Worm (Caenorhabditis elegans): ENCODE results near the gene M60.7.

The M60.7 gene

ce11 chrX:8214424-8215115 is 46.4 kb downstream of the M60.7 start, which contains the start of gene C47D2.1:
Gene C47D2.1 (plus strand): TSS chrX:8215065.
- TF ChIP-seq lin-13 (tag; optimal IDR thresholded peaks at IDR 0.05) (no peak), flh-1 (GFP tag; optimal IDR thresholded peaks at IDR 0.05) (no peak), unc-62 (GFP tag; optimal IDR thresholded peaks at IDR 0.05) (no peak), ceh-83 (GFP tag; optimal IDR thresholded peaks at IDR 0.05) (no peak), nhr-12 (tag; optimal IDR thresholded peaks at IDR 0.05) (no peak), ztf-11 (tag; optimal IDR thresholded peaks at IDR 0.05) (no peak), sem-2 (GFP tag; optimal IDR thresholded peaks at IDR 0.05) (no peak), pha-4 (tag; optimal IDR thresholded peaks at IDR 0.05) (no peak)

DNA sequence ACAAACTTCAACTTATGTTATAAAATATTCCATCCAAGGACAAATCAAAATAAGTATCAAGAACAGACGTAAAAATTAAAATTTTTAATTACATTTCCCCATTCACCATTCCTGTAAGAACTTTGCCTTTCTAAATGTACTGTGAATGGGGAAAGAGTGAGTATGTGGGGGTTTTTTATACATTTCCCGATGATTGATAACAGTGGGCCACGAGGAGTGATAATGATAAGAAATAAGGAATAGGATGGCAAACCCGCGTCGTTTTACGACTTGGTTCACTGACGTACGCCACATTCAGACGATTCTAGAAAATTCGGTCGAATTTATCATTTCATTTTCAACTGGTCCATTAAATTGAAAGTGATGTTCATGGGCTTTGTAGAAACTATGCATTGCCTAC is 50.0 kb downstream of the M60.7 start, which contains the start of gene cdd-1:
cdd-1 (minus strand) TSS at position 151 of the 400 bp plus-strand sequence.
- TF ChIP-seq mls-2 (tag; optimal IDR thresholded peaks at IDR 0.05) (no peak), nhr-28 (tag; optimal IDR thresholded peaks at IDR 0.05) (no peak), sptf-1 (tag; optimal IDR thresholded peaks at IDR 0.05) (no peak), lin-13 (tag; optimal IDR thresholded peaks at IDR 0.05) (no peak), bed-3 (GFP tag; optimal IDR thresholded peaks at IDR 0.05) (no peak), ceh-83 (GFP tag; optimal IDR thresholded peaks at IDR 0.05) (no peak)

Measured in whole organism, mixed stage, embryonic.